Fruit fly (Drosophila melanogaster): ENCODE measurements around the gene CG5895.

Gene CG5895

DNA sequence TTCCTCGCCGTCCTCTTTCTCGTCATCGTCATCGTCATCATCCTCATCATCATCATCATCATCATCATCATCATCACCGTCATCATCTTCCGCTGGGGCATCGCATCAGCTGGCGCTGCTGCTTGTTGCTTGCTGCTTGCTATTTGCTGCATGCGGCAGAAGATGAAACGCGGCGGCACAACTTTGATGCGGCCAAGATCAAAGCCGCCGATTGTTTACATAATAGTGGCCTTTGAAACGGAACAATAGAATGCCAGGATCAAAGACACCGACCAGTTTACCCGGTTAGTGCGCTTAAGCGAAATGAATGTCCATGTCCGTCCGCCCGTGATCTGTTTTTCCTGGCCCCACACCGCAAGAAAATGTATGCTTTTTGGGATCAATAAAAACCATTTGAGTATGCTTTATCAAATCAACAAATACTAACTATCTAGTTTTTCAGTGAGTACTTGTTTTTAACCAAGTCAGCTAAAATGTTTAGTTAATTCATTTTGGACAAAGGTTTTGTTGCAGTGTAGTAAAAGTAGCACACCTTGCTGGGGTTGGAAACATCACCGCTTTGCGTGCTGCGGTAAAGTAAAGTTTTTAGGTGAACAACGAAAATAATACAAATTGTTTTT lies 14.1 kb upstream of the CG5895 start (continued):
- TF ChIP-seq Eip93F (GFP tag; optimal IDR thresholded peaks at IDR 0.05) (no peak), CG8319 (GFP tag; optimal IDR thresholded peaks at IDR 0.05) (peak; percentile 31), CG4318 (GFP tag; optimal IDR thresholded peaks at IDR 0.05) (peak; percentile 59), achi (GFP tag; optimal IDR thresholded peaks at IDR 0.05) (peak; percentile 60), Sox14 (GFP tag; optimal IDR thresholded peaks at IDR 0.05) (peak; percentile 42), topi (GFP tag; optimal IDR thresholded peaks at IDR 0.05) (peak; percentile 43), spab (GFP tag; optimal IDR thresholded peaks at IDR 0.05) (peak; percentile 2), CG32006 (GFP tag; optimal IDR thresholded peaks at IDR 0.05) (peak; percentile 80), Eip78C (GFP tag) (peak; percentile 82)

dm6 chr3L:16023020-16023648 lies 12.2 kb upstream of the CG5895 start, which contains the start of gene Notum:
Gene Notum (plus strand): TSS chr3L:16023480.
- TF ChIP-seq CG6163 (GFP tag; IDR thresholded peaks at IDR 0.05) (no peak), CG11902 (GFP tag; optimal IDR thresholded peaks at IDR 0.05) (no peak), svp (GFP tag) (no peak), CG1621 (tag; optimal IDR thresholded peaks at IDR 0.05) (no peak), CG6808 (GFP tag; optimal IDR thresholded peaks at IDR 0.05) (no peak), Sox102F (GFP tag; optimal IDR thresholded peaks at IDR 0.05) (no peak), CG32006 (GFP tag; optimal IDR thresholded peaks at IDR 0.05) (no peak), fd85E (GFP tag; optimal IDR thresholded peaks at IDR 0.05) (no peak), CG6854 (GFP tag; optimal IDR thresholded peaks at IDR 0.05) (peak; percentile 21), Ets21C (GFP tag; optimal IDR thresholded peaks at IDR 0.05) (no peak), Eip78C (GFP tag) (peak; percentile 38)

- TF ChIP-seq CG8319 (GFP tag; optimal IDR thresholded peaks at IDR 0.05) = peak; percentile 28
- peak; percentile 18 for TF ChIP-seq vri (GFP tag; optimal IDR thresholded peaks at IDR 0.05)
- TF ChIP-seq CG6792 (GFP tag; optimal IDR thresholded peaks at IDR 0.05) = peak; percentile 66
- TF ChIP-seq Hr39 (GFP tag; optimal IDR thresholded peaks at IDR 0.05) = peak; percentile 66
- peak; percentile 55 for TF ChIP-seq achi (GFP tag; optimal IDR thresholded peaks at IDR 0.05)
- TF ChIP-seq Met (GFP tag; optimal IDR thresholded peaks at IDR 0.05) = peak; percentile 77
- peak; percentile 70 for TF ChIP-seq topi (GFP tag; optimal IDR thresholded peaks at IDR 0.05)
- peak; percentile 65 for TF ChIP-seq Hr4 (GFP tag; optimal IDR thresholded peaks at IDR 0.05)
- no peak for TF ChIP-seq CG9139 (GFP tag; optimal IDR thresholded peaks at IDR 0.05)
- peak; percentile 45 for TF ChIP-seq net (GFP tag; optimal IDR thresholded peaks at IDR 0.05)
- peak; percentile 51 for TF ChIP-seq acj6 (GFP tag; optimal IDR thresholded peaks at IDR 0.05)
- TF ChIP-seq CG3032 (tag; optimal IDR thresholded peaks at IDR 0.05) = peak; percentile 64
- peak; percentile 8 for TF ChIP-seq Blimp-1 (GFP tag; optimal IDR thresholded peaks at IDR 0.05)
- peak; percentile 65 for TF ChIP-seq OdsH (GFP tag; optimal IDR thresholded peaks at IDR 0.05)
- peak; percentile 77 for TF ChIP-seq CG31627 (GFP tag; optimal IDR thresholded peaks at IDR 0.05)
- no peak for TF ChIP-seq Eip93F (GFP tag; optimal IDR thresholded peaks at IDR 0.05)
- TF ChIP-seq spab (GFP tag; optimal IDR thresholded peaks at IDR 0.05) = peak; percentile 65
- peak; percentile 81 for TF ChIP-seq esn (GFP tag; optimal IDR thresholded peaks at IDR 0.05)
- peak; percentile 15 for TF ChIP-seq CG16779 (tag; optimal IDR thresholded peaks at IDR 0.05)
- TF ChIP-seq CG6163 (GFP tag; IDR thresholded peaks at IDR 0.05) = no peak
- no peak for TF ChIP-seq Gug (GFP tag; IDR thresholded peaks at IDR 0.05)
- TF ChIP-seq CG3919 (GFP tag; optimal IDR thresholded peaks at IDR 0.05) = peak; percentile 57
- peak; percentile 65 for TF ChIP-seq CG6808 (GFP tag; optimal IDR thresholded peaks at IDR 0.05)
- peak; percentile 89 for TF ChIP-seq svp (GFP tag)
- peak; percentile 72 for TF ChIP-seq CG32006 (GFP tag; optimal IDR thresholded peaks at IDR 0.05)
- TF ChIP-seq CG6276 (GFP tag; optimal IDR thresholded peaks at IDR 0.05) = peak; percentile 36
- TF ChIP-seq pdm3 (GFP tag; optimal IDR thresholded peaks at IDR 0.05) = peak; percentile 66
- no peak for TF ChIP-seq fkh (GFP tag; optimal IDR thresholded peaks at IDR 0.05)
- TF ChIP-seq Lpt (GFP tag; optimal IDR thresholded peaks at IDR 0.05) = peak; percentile 24
- peak; percentile 17 for TF ChIP-seq CG7368 (GFP tag; optimal IDR thresholded peaks at IDR 0.05)
- peak; percentile 47 for TF ChIP-seq CG8632 (GFP tag; optimal IDR thresholded peaks at IDR 0.05)
- no peak for TF ChIP-seq CG11294 (GFP tag; IDR thresholded peaks at IDR 0.05)
- TF ChIP-seq cyc (GFP tag; optimal IDR thresholded peaks at IDR 0.05) = peak; percentile 58
- TF ChIP-seq dac (GFP tag; optimal IDR thresholded peaks at IDR 0.05) = no peak
- TF ChIP-seq CG34406 (GFP tag; optimal IDR thresholded peaks at IDR 0.05) = peak; percentile 43
Measured at dm6 chr3L:16024276-16025019, 10.8 kb upstream of the CG5895 start.
